Fruit fly (Drosophila melanogaster): Measurements from ENCODE around the gene COX4.

Gene COX4

dm6 chr2L:19935085-19935846 lies 23.2 kb upstream of the COX4 start (continued):
- TF ChIP-seq spab (GFP tag; optimal IDR thresholded peaks at IDR 0.05) (no peak), CG6792 (GFP tag; optimal IDR thresholded peaks at IDR 0.05) (no peak), CG34406 (GFP tag; optimal IDR thresholded peaks at IDR 0.05) (peak; percentile 8), dsx (GFP tag; optimal IDR thresholded peaks at IDR 0.05; ENCODE audit: poor library complexity, severe bottlenecking) (peak; percentile 44), Smox (GFP tag; optimal IDR thresholded peaks at IDR 0.05) (no peak), salr (GFP tag; optimal IDR thresholded peaks at IDR 0.05) (no peak), CG8632 (GFP tag; optimal IDR thresholded peaks at IDR 0.05) (no peak), Eip93F (GFP tag; optimal IDR thresholded peaks at IDR 0.05) (no peak), Sox102F (GFP tag; optimal IDR thresholded peaks at IDR 0.05) (no peak), Sox15 (GFP tag; optimal IDR thresholded peaks at IDR 0.05) (no peak), svp (GFP tag) (peak; percentile 89), CG6808 (GFP tag; optimal IDR thresholded peaks at IDR 0.05) (peak; percentile 18), fd85E (GFP tag; optimal IDR thresholded peaks at IDR 0.05) (no peak), CG7368 (GFP tag; optimal IDR thresholded peaks at IDR 0.05) (peak; percentile 4), Met (GFP tag; optimal IDR thresholded peaks at IDR 0.05) (no peak), CG3919 (GFP tag; optimal IDR thresholded peaks at IDR 0.05) (peak; percentile 8), fd59A (GFP tag; optimal IDR thresholded peaks at IDR 0.05) (no peak), eg (GFP tag; IDR thresholded peaks at IDR 0.05) (peak; percentile 61; the same call in 1 of the 3 replicates), Lpt (GFP tag; optimal IDR thresholded peaks at IDR 0.05) (no peak), CG10669 (GFP tag; optimal IDR thresholded peaks at IDR 0.05) (no peak), CG8319 (GFP tag; optimal IDR thresholded peaks at IDR 0.05) (no peak), CG15336 (GFP tag; IDR thresholded peaks at IDR 0.05) (peak; percentile 48; the same call in 1 of the 2 replicates), achi (GFP tag; optimal IDR thresholded peaks at IDR 0.05) (peak; percentile 17), pdm3 (GFP tag; optimal IDR thresholded peaks at IDR 0.05) (no peak), CG32006 (GFP tag; optimal IDR thresholded peaks at IDR 0.05) (no peak), cyc (GFP tag; optimal IDR thresholded peaks at IDR 0.05) (no peak), OdsH (GFP tag; optimal IDR thresholded peaks at IDR 0.05) (no peak), CG9139 (GFP tag; optimal IDR thresholded peaks at IDR 0.05) (peak; percentile 46), CG11294 (GFP tag; IDR thresholded peaks at IDR 0.05) (no peak), Eip78C (GFP tag) (peak; percentile 59), Sox14 (GFP tag; optimal IDR thresholded peaks at IDR 0.05) (peak; percentile 3), Blimp-1 (GFP tag; optimal IDR thresholded peaks at IDR 0.05) (no peak), esn (GFP tag; optimal IDR thresholded peaks at IDR 0.05) (no peak), dac (GFP tag; optimal IDR thresholded peaks at IDR 0.05) (no peak), Eip75B (GFP tag; optimal IDR thresholded peaks at IDR 0.05) (no peak), fkh (GFP tag; optimal IDR thresholded peaks at IDR 0.05) (peak; percentile 80), CG11902 (GFP tag; optimal IDR thresholded peaks at IDR 0.05) (no peak), topi (GFP tag; optimal IDR thresholded peaks at IDR 0.05) (no peak)

dm6 chr2L:19936131-19936530 lies 22.4 kb upstream of the COX4 start:
- peak in 1 of 2 experiments; percentile 0 for TF ChIP-seq salr (GFP tag; optimal IDR thresholded peaks at IDR 0.05)
- TF ChIP-seq CG6808 (GFP tag; optimal IDR thresholded peaks at IDR 0.05), result peak; percentile 61
- peak; percentile 36 for TF ChIP-seq acj6 (GFP tag; optimal IDR thresholded peaks at IDR 0.05)
- TF ChIP-seq CG10669 (GFP tag; optimal IDR thresholded peaks at IDR 0.05), result peak; percentile 49
- peak; percentile 29 for TF ChIP-seq CG1621 (tag; optimal IDR thresholded peaks at IDR 0.05)
- peak; percentile 35 for TF ChIP-seq esn (GFP tag; optimal IDR thresholded peaks at IDR 0.05)
- TF ChIP-seq Met (GFP tag; optimal IDR thresholded peaks at IDR 0.05), result peak; percentile 18
- peak; percentile 29; the same call in 1 of the 3 replicates for TF ChIP-seq CG6163 (GFP tag; IDR thresholded peaks at IDR 0.05)
- peak; percentile 47; the same call in 1 of the 2 replicates for TF ChIP-seq CG15336 (GFP tag; IDR thresholded peaks at IDR 0.05)
- TF ChIP-seq OdsH (GFP tag; optimal IDR thresholded peaks at IDR 0.05), result peak; percentile 43
- peak; percentile 16 for TF ChIP-seq CG8319 (GFP tag; optimal IDR thresholded peaks at IDR 0.05)
- TF ChIP-seq Sox15 (GFP tag; optimal IDR thresholded peaks at IDR 0.05), result peak; percentile 7
- peak; percentile 31 for TF ChIP-seq fd59A (GFP tag; optimal IDR thresholded peaks at IDR 0.05)
- TF ChIP-seq Gug (GFP tag; IDR thresholded peaks at IDR 0.05), result peak; percentile 65
- TF ChIP-seq pdm3 (GFP tag; optimal IDR thresholded peaks at IDR 0.05), result peak; percentile 39
- TF ChIP-seq CG31627 (GFP tag; optimal IDR thresholded peaks at IDR 0.05), result peak; percentile 50
- TF ChIP-seq CG3032 (tag; optimal IDR thresholded peaks at IDR 0.05), result peak; percentile 59
- TF ChIP-seq eg (GFP tag; IDR thresholded peaks at IDR 0.05), result peak; percentile 61
- TF ChIP-seq Sox14 (GFP tag; optimal IDR thresholded peaks at IDR 0.05), result peak; percentile 26
- peak; percentile 52 for TF ChIP-seq Eip78C (GFP tag)
- TF ChIP-seq lz (GFP tag; optimal IDR thresholded peaks at IDR 0.05), result peak; percentile 27
- peak; percentile 10 for TF ChIP-seq CG34406 (GFP tag; optimal IDR thresholded peaks at IDR 0.05)
- TF ChIP-seq Ets96B (tag; optimal IDR thresholded peaks at IDR 0.05), result peak; percentile 55
- TF ChIP-seq net (GFP tag; optimal IDR thresholded peaks at IDR 0.05), result peak; percentile 23
- peak; percentile 31 for TF ChIP-seq CG6276 (GFP tag; optimal IDR thresholded peaks at IDR 0.05)
- peak; percentile 32 for TF ChIP-seq Hr39 (GFP tag; optimal IDR thresholded peaks at IDR 0.05)
